Worm (Caenorhabditis elegans) whole organism, mixed stage, embryonic: ENCODE data around the gene swsn-4.

Experiments used
- lsy-2 ChIP-seq: fragments of 150-350 bp; optimal IDR thresholded peaks from 2 replicates; lab custom pipeline; 2014; ENCODE audit warnings: missing biosample characterization, missing genetic modification characterization
- nhr-12 ChIP-seq: fragments of 150-350 bp; optimal IDR thresholded peaks from 2 replicates; lab custom pipeline; 2014; ENCODE audit warnings: missing biosample characterization, missing genetic modification characterization
- nhr-237 ChIP-seq: fragments of 150-350 bp; optimal IDR thresholded peaks from 2 replicates; lab custom pipeline; 2014; ENCODE audit warnings: missing biosample characterization, missing genetic modification characterization
- nhr-76 ChIP-seq: sonication (generic microtip); optimal IDR thresholded peaks from 2 replicates; lab custom pipeline; 2017; ENCODE audit warnings: missing biosample characterization, missing genetic modification characterization
- sem-2 ChIP-seq: fragments of 200-800 bp; sonication (Bioruptor generic); optimal IDR thresholded peaks from 2 replicates; lab custom pipeline; 2018; ENCODE audit warnings: mild to moderate bottlenecking, missing genetic modification characterization, missing compliant biosample characterization
- tbx-8 ChIP-seq: fragments of 200-800 bp; sonication (Bioruptor generic); optimal IDR thresholded peaks from 2 replicates; lab custom pipeline; 2018; ENCODE audit warnings: mild to moderate bottlenecking, missing genetic modification characterization, moderate library complexity, missing compliant biosample characterization
- unc-39 ChIP-seq: fragments of 150-350 bp; optimal IDR thresholded peaks from 2 replicates; lab custom pipeline; 2014; ENCODE audit warnings: missing biosample characterization, missing genetic modification characterization
- ztf-11 ChIP-seq: fragments of 150-350 bp; optimal IDR thresholded peaks from 2 replicates; lab custom pipeline; 2014; ENCODE audit warnings: missing biosample characterization, missing genetic modification characterization

DNA sequence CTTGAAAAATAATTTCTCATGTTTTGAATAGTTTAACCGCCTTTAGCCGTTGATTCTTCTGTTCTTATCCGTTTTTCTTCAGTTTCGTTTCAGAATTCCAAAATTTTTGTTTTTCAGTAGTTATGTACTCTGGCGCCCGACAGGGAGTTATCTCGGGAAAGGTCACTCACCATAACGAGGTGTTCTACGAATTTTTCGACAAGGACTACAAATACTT lies 17.3 kb downstream of the swsn-4 start, which contains the start of gene F01G4.4:
- TF ChIP-seq nhr-12 (tag; lab: Kevin White, UChicago) (no peak), tbx-8 (GFP tag; lab: Kevin White, UChicago) (no peak), lsy-2 (no peak), ztf-11 (no peak), unc-39 (tag; lab: Kevin White, UChicago) (no peak), nhr-237 (no peak), nhr-76 (tag; lab: Kevin White, UChicago) (no peak), sem-2 (no peak)
